Worm (Caenorhabditis elegans) whole organism, L2 larva: ENCODE results near the gene ZK353.9.

Experiments used
- C34F6.9 ChIP-seq: fragments of 150-350 bp; optimal IDR thresholded peaks from 2 replicates; lab custom pipeline; 2014; ENCODE audit warnings: missing biosample characterization, missing genetic modification characterization
- R02D3.7 ChIP-seq: fragments of 150-350 bp; optimal IDR thresholded peaks from 2 replicates; lab custom pipeline; 2014; ENCODE audit warnings: missing biosample characterization, missing genetic modification characterization
- ZK546.5 ChIP-seq: sonication (generic microtip); optimal IDR thresholded peaks from 2 replicates; lab custom pipeline; 2017; ENCODE audit warnings: missing biosample characterization, missing genetic modification characterization
- dmd-4 ChIP-seq: sonication (generic microtip); optimal IDR thresholded peaks from 2 replicates; lab custom pipeline; 2017; ENCODE audit warnings: missing biosample characterization, missing genetic modification characterization
- egl-27 ChIP-seq: sonication (generic microtip); optimal IDR thresholded peaks from 3 replicates; lab custom pipeline; 2017; ENCODE audit warnings: missing biosample characterization, missing genetic modification reagents, missing genetic modification characterization
- lin-39 ChIP-seq: fragments of 150-350 bp; optimal IDR thresholded peaks from 2 replicates; lab custom pipeline; 2014; ENCODE audit warnings: missing biosample characterization, missing genetic modification reagents, missing genetic modification characterization
- nhr-11 ChIP-seq: fragments of 150-350 bp; optimal IDR thresholded peaks from 2 replicates; lab custom pipeline; 2014; ENCODE audit warnings: missing biosample characterization, missing genetic modification characterization
- nhr-25 ChIP-seq: fragments of 150-350 bp; sonication (generic microtip); optimal IDR thresholded peaks from 3 replicates; lab custom pipeline; 2014; ENCODE audit warnings: missing biosample characterization, missing genetic modification characterization
- snpc-4 ChIP-seq: fragments of 150-350 bp; optimal IDR thresholded peaks from 2 replicates; lab custom pipeline; 2014; ENCODE audit warnings: missing biosample characterization, missing genetic modification characterization
- unc-55 ChIP-seq: fragments of 150-350 bp; sonication (generic microtip); optimal IDR thresholded peaks from 3 replicates; lab custom pipeline; 2014; ENCODE audit warnings: missing biosample characterization, missing genetic modification reagents, missing genetic modification characterization
- zag-1 ChIP-seq: fragments of 150-350 bp; optimal IDR thresholded peaks from 2 replicates; lab custom pipeline; 2014; ENCODE audit warnings: missing biosample characterization, missing genetic modification characterization

ce11 chrIII:8413501-8413900 lies 4.2 kb downstream of the ZK353.9 start:
- no peak for TF ChIP-seq snpc-4 (tag; lab: Kevin White, UChicago)
- no peak for TF ChIP-seq C34F6.9
- no peak for TF ChIP-seq nhr-25 (tag; lab: Kevin White, UChicago)
- TF ChIP-seq lin-39: no peak
- no peak for TF ChIP-seq egl-27
- no peak for TF ChIP-seq R02D3.7
- TF ChIP-seq unc-55 (GFP tag; lab: Kevin White, UChicago): no peak
- no peak for TF ChIP-seq zag-1
- TF ChIP-seq dmd-4: no peak
- no peak for TF ChIP-seq nhr-11 (tag; lab: Kevin White, UChicago)
- no peak for TF ChIP-seq ZK546.5 (tag; lab: Kevin White, UChicago)
